Fruit fly (Drosophila melanogaster) whole organism, prepupa: Measurements from ENCODE around the gene CG15818.

Experiments used
- Blimp-1 ChIP-seq: fragments of 200-800 bp; sonication (Bioruptor generic); optimal IDR thresholded peaks from 3 replicates; lab custom pipeline; 2017; ENCODE audit warnings: missing biosample characterization, missing genetic modification characterization, mild to moderate bottlenecking, moderate library complexity, missing genetic modification reagents
- CG10631 ChIP-seq: fragments of 200-800 bp; sonication (Bioruptor generic); optimal IDR thresholded peaks from 2 replicates; lab custom pipeline; 2016; ENCODE audit warnings: missing biosample characterization, missing genetic modification characterization
- CG10669 ChIP-seq: fragments of 200-800 bp; sonication (Bioruptor generic); optimal IDR thresholded peaks from 3 replicates; lab custom pipeline; 2018; ENCODE audit warnings: missing biosample characterization, mild to moderate bottlenecking, missing genetic modification characterization, moderate library complexity
- CG11762 ChIP-seq: fragments of 200-800 bp; sonication (Bioruptor generic); optimal IDR thresholded peaks from 3 replicates; lab custom pipeline; 2016; ENCODE audit warnings: missing biosample characterization, missing genetic modification characterization; ENCODE audit not compliant: insufficient read depth
- CG11902 ChIP-seq: fragments of 200-800 bp; sonication (Bioruptor generic); optimal IDR thresholded peaks from 3 replicates; lab custom pipeline; 2016; ENCODE audit warnings: missing biosample characterization, missing genetic modification characterization
- CG15336 ChIP-seq: fragments of 200-800 bp; sonication (Bioruptor generic); IDR thresholded peaks from 2 replicates; pipeline ENCODE4 v1.3.6; 2022; ENCODE audit warnings: missing biosample characterization, missing genetic modification characterization
- CG31627 ChIP-seq: fragments of 200-800 bp; sonication (Bioruptor generic); optimal IDR thresholded peaks from 3 replicates; lab custom pipeline; 2016; ENCODE audit warnings: missing biosample characterization, missing genetic modification characterization
- CG3919 ChIP-seq: fragments of 200-800 bp; sonication (Bioruptor generic); optimal IDR thresholded peaks from 3 replicates; lab custom pipeline; 2016; ENCODE audit warnings: missing biosample characterization, missing genetic modification characterization
- CG6163 ChIP-seq: fragments of 200-800 bp; sonication (Bioruptor generic); IDR thresholded peaks from 3 replicates; pipeline ENCODE4 v1.3.6; 2022; ENCODE audit warnings: missing biosample characterization, missing genetic modification characterization
- CG6276 ChIP-seq: fragments of 200-800 bp; sonication (Bioruptor generic); optimal IDR thresholded peaks from 2 replicates; lab custom pipeline; 2017; ENCODE audit warnings: missing biosample characterization, mild to moderate bottlenecking, missing genetic modification characterization
- CG6792 ChIP-seq: fragments of 200-800 bp; sonication (Bioruptor generic); optimal IDR thresholded peaks from 3 replicates; lab custom pipeline; 2016; ENCODE audit warnings: missing biosample characterization, missing genetic modification characterization
- CG6808 ChIP-seq: fragments of 200-800 bp; sonication (Bioruptor generic); optimal IDR thresholded peaks from 3 replicates; lab custom pipeline; 2017; ENCODE audit warnings: missing biosample characterization, missing genetic modification characterization, mild to moderate bottlenecking, moderate library complexity, missing genetic modification reagents
- CG8119 ChIP-seq: fragments of 200-800 bp; sonication (Bioruptor generic); IDR thresholded peaks from 3 replicates; pipeline ENCODE4 v1.3.6; 2022; ENCODE audit warnings: missing biosample characterization, missing genetic modification characterization
- CG8319 ChIP-seq: fragments of 200-800 bp; sonication (Bioruptor generic); optimal IDR thresholded peaks from 3 replicates; lab custom pipeline; 2016; ENCODE audit warnings: missing biosample characterization, missing genetic modification characterization
- CG8632 ChIP-seq: fragments of 200-800 bp; sonication (Bioruptor generic); optimal IDR thresholded peaks from 3 replicates; lab custom pipeline; 2016; ENCODE audit warnings: missing biosample characterization, missing genetic modification characterization
- CG9139 ChIP-seq: fragments of 200-800 bp; sonication (Bioruptor generic); optimal IDR thresholded peaks from 3 replicates; lab custom pipeline; 2017; ENCODE audit warnings: missing biosample characterization, mild to moderate bottlenecking, missing genetic modification characterization
- Eip75B ChIP-seq: fragments of 200-800 bp; sonication (Bioruptor generic); optimal IDR thresholded peaks from 3 replicates; lab custom pipeline; 2016; ENCODE audit warnings: missing biosample characterization, missing genetic modification characterization
- Eip78C ChIP-seq: fragments of 200-800 bp; sonication (Bioruptor generic); peaks from one replicate; lab custom pipeline; 2016; ENCODE audit warnings: missing biosample characterization, missing genetic modification characterization
- Eip93F ChIP-seq: fragments of 200-800 bp; sonication (Bioruptor generic); optimal IDR thresholded peaks from 2 replicates; lab custom pipeline; 2016; ENCODE audit warnings: missing biosample characterization, mild to moderate bottlenecking, missing genetic modification characterization
- Ets21C ChIP-seq: fragments of 200-800 bp; sonication (Bioruptor generic); optimal IDR thresholded peaks from 3 replicates; lab custom pipeline; 2016; ENCODE audit warnings: missing biosample characterization, missing genetic modification characterization
- Ets96B ChIP-seq: fragments of 200-800 bp; optimal IDR thresholded peaks from 2 replicates; lab custom pipeline; 2019; ENCODE audit warnings: missing biosample characterization, mild to moderate bottlenecking, missing genetic modification characterization, moderate library complexity
- Gug ChIP-seq: fragments of 200-800 bp; sonication (Bioruptor generic); IDR thresholded peaks from 2 replicates; pipeline ENCODE4 v1.3.6; 2022; ENCODE audit warnings: missing biosample characterization, missing genetic modification characterization
- Hr38 ChIP-seq: sonication (Bioruptor generic); optimal IDR thresholded peaks from 2 replicates; lab custom pipeline; 2016; ENCODE audit warnings: missing biosample characterization, missing genetic modification characterization
- Hr4 ChIP-seq: fragments of 200-800 bp; sonication (Bioruptor generic); optimal IDR thresholded peaks from 3 replicates; lab custom pipeline; 2016; ENCODE audit warnings: missing biosample characterization, missing genetic modification characterization
- Lpt ChIP-seq: fragments of 200-800 bp; sonication (Bioruptor generic); optimal IDR thresholded peaks from 3 replicates; lab custom pipeline; 2016; ENCODE audit warnings: missing biosample characterization, missing genetic modification characterization
- Met ChIP-seq: fragments of 200-800 bp; sonication (Bioruptor generic); optimal IDR thresholded peaks from 3 replicates; lab custom pipeline; 2016; ENCODE audit warnings: missing biosample characterization, missing genetic modification characterization
- OdsH ChIP-seq: fragments of 200-800 bp; sonication (Bioruptor generic); optimal IDR thresholded peaks from 3 replicates; lab custom pipeline; 2016; ENCODE audit warnings: missing biosample characterization, missing genetic modification characterization
- Smox ChIP-seq: fragments of 200-800 bp; sonication (Bioruptor generic); optimal IDR thresholded peaks from 3 replicates; lab custom pipeline; 2016; ENCODE audit warnings: missing biosample characterization, missing genetic modification characterization
- Sox102F ChIP-seq: fragments of 200-800 bp; sonication (Bioruptor generic); optimal IDR thresholded peaks from 2 replicates; lab custom pipeline; 2016; ENCODE audit warnings: missing biosample characterization, mild to moderate bottlenecking, missing genetic modification characterization
- Sox15 ChIP-seq: fragments of 200-800 bp; sonication (Bioruptor generic); optimal IDR thresholded peaks from 3 replicates; lab custom pipeline; 2016; ENCODE audit warnings: missing biosample characterization, missing genetic modification characterization
- achi ChIP-seq: fragments of 200-800 bp; sonication (Bioruptor generic); optimal IDR thresholded peaks from 3 replicates; lab custom pipeline; 2016; ENCODE audit warnings: missing biosample characterization, missing genetic modification characterization
- acj6 ChIP-seq: fragments of 200-800 bp; sonication (Bioruptor generic); optimal IDR thresholded peaks from 3 replicates; lab custom pipeline; 2016; ENCODE audit warnings: missing biosample characterization, missing genetic modification characterization
- cyc ChIP-seq: fragments of 200-800 bp; sonication (Bioruptor generic); optimal IDR thresholded peaks from 3 replicates; lab custom pipeline; 2016; ENCODE audit warnings: missing biosample characterization, missing genetic modification characterization
- dac ChIP-seq: fragments of 200-800 bp; sonication (Bioruptor generic); optimal IDR thresholded peaks from 2 replicates; lab custom pipeline; 2017; ENCODE audit warnings: missing biosample characterization, mild to moderate bottlenecking, missing genetic modification characterization
- eg ChIP-seq: fragments of 200-800 bp; sonication (Bioruptor generic); IDR thresholded peaks from 3 replicates; pipeline ENCODE4 v1.3.6; 2022; ENCODE audit warnings: missing biosample characterization, missing genetic modification characterization
- fd59A ChIP-seq: fragments of 200-800 bp; sonication (Bioruptor generic); optimal IDR thresholded peaks from 2 replicates; lab custom pipeline; 2017; ENCODE audit warnings: missing biosample characterization, mild to moderate bottlenecking, missing genetic modification characterization, missing genetic modification reagents
- fd85E ChIP-seq: fragments of 200-800 bp; sonication (Bioruptor generic); optimal IDR thresholded peaks from 3 replicates; lab custom pipeline; 2016; ENCODE audit warnings: missing biosample characterization, missing genetic modification characterization
- fkh ChIP-seq: fragments of 200-800 bp; sonication (Bioruptor generic); optimal IDR thresholded peaks from 3 replicates; lab custom pipeline; 2017; ENCODE audit warnings: missing biosample characterization, mild to moderate bottlenecking, missing genetic modification characterization, moderate library complexity
- lz ChIP-seq: fragments of 200-800 bp; sonication (Bioruptor generic); optimal IDR thresholded peaks from 3 replicates; lab custom pipeline; 2016; ENCODE audit warnings: missing biosample characterization, missing genetic modification characterization
- net ChIP-seq: fragments of 200-800 bp; sonication (Bioruptor generic); optimal IDR thresholded peaks from 3 replicates; lab custom pipeline; 2016; ENCODE audit warnings: missing biosample characterization, missing genetic modification characterization
- pdm3 ChIP-seq: fragments of 200-800 bp; sonication (Bioruptor generic); optimal IDR thresholded peaks from 3 replicates; lab custom pipeline; 2016; ENCODE audit warnings: missing biosample characterization, missing genetic modification characterization
- salr ChIP-seq, 2 experiments: fragments of 200-800 bp; sonication (Bioruptor generic); optimal IDR thresholded peaks; 3 replicates each; lab custom pipeline; 2016 to 2018; ENCODE audit warnings: missing biosample characterization in 2 of 2, missing genetic modification characterization in 2 of 2, mild to moderate bottlenecking in 1 of 2
- spab ChIP-seq: fragments of 200-800 bp; sonication (Bioruptor generic); optimal IDR thresholded peaks from 2 replicates; lab custom pipeline; 2017; ENCODE audit warnings: missing biosample characterization, mild to moderate bottlenecking, missing genetic modification characterization, missing genetic modification reagents
- svp ChIP-seq: fragments of 200-800 bp; sonication (Bioruptor generic); peaks from one replicate; lab custom pipeline; 2016; ENCODE audit warnings: missing biosample characterization, missing genetic modification characterization
- topi ChIP-seq: fragments of 200-800 bp; sonication (Bioruptor generic); optimal IDR thresholded peaks from 3 replicates; lab custom pipeline; 2016; ENCODE audit warnings: missing biosample characterization, missing genetic modification characterization
- vri ChIP-seq: fragments of 200-800 bp; sonication (Bioruptor generic); optimal IDR thresholded peaks from 3 replicates; lab custom pipeline; 2016; ENCODE audit warnings: missing biosample characterization, mild to moderate bottlenecking, missing genetic modification characterization

The CG15818 gene

DNA sequence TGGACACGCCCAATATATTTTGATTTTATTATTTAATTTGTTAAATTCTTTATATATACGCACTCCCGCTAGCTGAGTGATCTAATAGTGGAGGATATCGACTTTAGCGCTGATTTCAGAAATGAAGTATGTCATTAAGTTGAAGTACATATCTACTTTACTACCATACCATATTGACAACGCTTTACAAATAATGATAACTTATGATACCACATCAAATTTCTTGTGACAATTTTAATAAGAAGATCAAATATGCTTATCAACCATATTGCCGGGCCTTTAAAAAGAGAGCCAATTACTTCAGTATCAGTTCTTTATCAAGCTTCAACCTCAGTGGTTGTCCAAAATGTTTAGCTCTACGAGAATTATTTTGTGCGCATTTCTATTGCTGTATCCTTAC lies at the start of gene CG15818:
CG15818 (plus strand) TSS at position 301 of the 400 bp plus-strand sequence.
- TF ChIP-seq topi (GFP tag; lab: Kevin White, UChicago), result no peak
- TF ChIP-seq Eip75B (GFP tag; lab: Kevin White, UChicago), result no peak
- TF ChIP-seq pdm3 (GFP tag; lab: Kevin White, UChicago), result no peak
- TF ChIP-seq vri (GFP tag; lab: Kevin White, UChicago), result no peak
- TF ChIP-seq, all 60 proteins: peak for 0

DNA sequence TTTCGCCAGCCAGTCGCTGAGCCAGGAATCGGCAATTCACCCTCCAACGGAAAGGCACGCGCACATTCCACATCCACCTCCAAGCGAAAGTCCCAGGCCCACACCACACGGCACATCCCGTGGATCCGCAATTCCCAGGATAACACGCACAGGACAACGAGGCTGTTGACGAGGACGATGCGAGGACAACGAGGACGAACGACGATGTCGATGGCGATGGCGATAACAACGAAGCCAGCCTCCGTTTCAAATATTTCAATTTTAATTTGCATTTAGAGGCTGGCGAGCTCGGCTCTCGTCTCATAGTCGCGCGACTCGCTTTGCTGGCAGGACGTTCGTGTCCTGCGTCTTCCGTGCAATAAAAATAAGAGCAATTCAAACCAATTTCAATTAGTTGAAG lies 47.6 kb upstream of the CG15818 start, which contains the start of gene Wnt10:
Wnt10 (plus strand) TSS at position 301 of the 400 bp plus-strand sequence.
- TF ChIP-seq Blimp-1 (no peak), net (GFP tag; lab: Kevin White, UChicago) (no peak), acj6 (no peak), fkh (GFP tag; lab: Kevin White, UChicago) (no peak), Sox102F (no peak), dac (GFP tag; lab: Kevin White, UChicago) (no peak), CG11902 (no peak), CG6276 (GFP tag; lab: Kevin White, UChicago) (no peak), fd59A (GFP tag; lab: Kevin White, UChicago) (no peak), Eip93F (GFP tag; lab: Kevin White, UChicago) (no peak), CG6792 (GFP tag; lab: Kevin White, UChicago) (no peak), Eip75B (GFP tag; lab: Kevin White, UChicago) (no peak), CG15336 (GFP tag; lab: Robert Waterston, UW) (no peak), CG8319 (GFP tag; lab: Kevin White, UChicago) (no peak), CG8119 (GFP tag; lab: Robert Waterston, UW) (no peak), vri (GFP tag; lab: Kevin White, UChicago) (no peak)

DNA sequence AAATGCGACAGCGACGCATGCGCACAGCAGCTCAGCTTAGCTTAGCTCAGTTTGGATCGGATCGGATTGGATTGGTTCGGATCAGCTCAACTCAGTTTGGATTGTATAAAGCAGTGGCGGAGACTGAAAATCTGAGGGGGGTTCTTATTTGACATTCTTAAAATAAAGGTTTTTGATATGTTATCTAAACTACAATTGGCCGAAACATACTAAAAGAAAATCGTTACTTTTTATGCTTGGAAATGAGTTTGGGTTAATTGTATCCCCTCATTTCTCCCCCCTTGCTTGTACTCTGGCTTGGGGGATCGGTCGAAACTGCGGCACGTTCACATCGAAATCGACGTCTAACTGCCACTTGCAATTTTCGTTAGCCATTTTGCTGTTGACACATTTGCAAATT lies 34.6 kb upstream of the CG15818 start:
- TF ChIP-seq Smox (GFP tag; lab: Kevin White, UChicago) (peak; percentile 61), Ets96B (tag; lab: Kevin White, UChicago) (no peak), fd59A (GFP tag; lab: Kevin White, UChicago) (no peak), CG31627 (GFP tag; lab: Kevin White, UChicago) (peak; percentile 75), fd85E (GFP tag; lab: Kevin White, UChicago) (no peak), Ets21C (peak; percentile 53), Eip93F (GFP tag; lab: Kevin White, UChicago) (no peak), OdsH (GFP tag; lab: Kevin White, UChicago) (peak; percentile 68), Blimp-1 (no peak), Hr38 (GFP tag; lab: Kevin White, UChicago) (peak; percentile 48), Gug (GFP tag; lab: Robert Waterston, UW) (peak; percentile 83), lz (GFP tag; lab: Kevin White, UChicago) (peak; percentile 76), Sox15 (peak; percentile 12), CG8119 (GFP tag; lab: Robert Waterston, UW) (peak; percentile 86), dac (GFP tag; lab: Kevin White, UChicago) (peak; percentile 24), CG3919 (GFP tag; lab: Kevin White, UChicago) (no peak), CG10669 (GFP tag; lab: Kevin White, UChicago) (no peak), CG6808 (GFP tag; lab: Kevin White, UChicago) (no peak), Eip75B (GFP tag; lab: Kevin White, UChicago) (no peak), CG11762 (GFP tag; lab: Kevin White, UChicago) (peak; percentile 46), cyc (peak; percentile 67), vri (GFP tag; lab: Kevin White, UChicago) (peak; percentile 58), CG6163 (GFP tag; lab: Robert Waterston, UW) (peak; percentile 87), Eip78C (GFP tag; lab: Kevin White, UChicago) (peak; percentile 83), CG15336 (GFP tag; lab: Robert Waterston, UW) (peak; percentile 90), Sox102F (peak; percentile 65), Lpt (GFP tag; lab: Kevin White, UChicago) (peak; percentile 64), CG9139 (GFP tag; lab: Kevin White, UChicago) (no peak), spab (GFP tag; lab: Kevin White, UChicago) (no peak), Hr4 (peak; percentile 84), acj6 (peak; percentile 61), CG6276 (GFP tag; lab: Kevin White, UChicago) (peak; percentile 80), eg (peak; percentile 94), CG11902 (peak; percentile 27), CG6792 (GFP tag; lab: Kevin White, UChicago) (peak; percentile 47), svp (GFP tag; lab: Kevin White, UChicago) (peak; percentile 80), achi (peak; percentile 25), CG10631 (GFP tag; lab: Kevin White, UChicago) (peak; percentile 22), Met (GFP tag; lab: Kevin White, UChicago) (peak; percentile 73), CG8319 (GFP tag; lab: Kevin White, UChicago) (peak; percentile 8), CG8632 (peak; percentile 41), salr (GFP tag; optimal IDR thresholded peaks at IDR 0.05; lab: Kevin White, UChicago) (no peak)
